Worm (Caenorhabditis elegans) whole organism, L1 larva: Measurements from ENCODE around the gene Y6E2A.1.
"Not testable (repeated sequence)": the region's sequence is repeated elsewhere in the genome, so short reads cannot be mapped to it uniquely, and the experiment has no call there.

Source experiments
- C04F5.9 ChIP-seq: sonication (generic microtip); optimal IDR thresholded peaks from 2 replicates; lab custom pipeline; 2016; ENCODE audit warnings: missing genetic modification characterization, missing compliant biosample characterization
- C16A3.4 ChIP-seq: fragments of 150-350 bp; optimal IDR thresholded peaks from 2 replicates; lab custom pipeline; 2014; ENCODE audit warnings: missing biosample characterization, missing genetic modification characterization
- aha-1 ChIP-seq: fragments of 150-350 bp; optimal IDR thresholded peaks from 2 replicates; lab custom pipeline; 2014; ENCODE audit warnings: missing biosample characterization, missing genetic modification characterization
- aly-2 ChIP-seq: fragments of 150-350 bp; optimal IDR thresholded peaks from 2 replicates; lab custom pipeline; 2014; ENCODE audit warnings: missing biosample characterization, missing genetic modification characterization
- ceh-8 ChIP-seq: fragments of 200-800 bp; sonication (Bioruptor generic); optimal IDR thresholded peaks from 2 replicates; lab custom pipeline; 2018; ENCODE audit warnings: mild to moderate bottlenecking, missing genetic modification characterization, moderate library complexity, missing compliant biosample characterization
- ceh-82 ChIP-seq, 3 experiments: fragments of 150-350 bp in 1 of 3; sonication (generic microtip) in 2 of 3; optimal IDR thresholded peaks; 2 replicates each; lab custom pipeline; 2014 to 2017; ENCODE audit warnings: missing biosample characterization in 3 of 3, missing genetic modification characterization in 3 of 3
- ceh-88 ChIP-seq: fragments of 200-800 bp; sonication (Bioruptor generic); IDR thresholded peaks from 2 replicates; pipeline ENCODE4 v1.3.6; 2022; ENCODE audit warnings: missing genetic modification characterization, missing compliant biosample characterization
- dsc-1 ChIP-seq: sonication (generic microtip); optimal IDR thresholded peaks from 2 replicates; lab custom pipeline; 2016; ENCODE audit warnings: mild to moderate bottlenecking, missing genetic modification characterization, missing compliant biosample characterization
- efl-3 ChIP-seq: fragments of 200-800 bp; sonication (Bioruptor generic); optimal IDR thresholded peaks from 2 replicates; lab custom pipeline; 2018; ENCODE audit warnings: mild to moderate bottlenecking, missing genetic modification characterization, missing compliant biosample characterization
- elt-3 ChIP-seq, 6 experiments: fragments of 150-350 bp in 1 of 6; sonication (generic microtip); optimal IDR thresholded peaks; 2 replicates each; lab custom pipeline; 2017 to 2018; ENCODE audit warnings: missing biosample characterization in 6 of 6, missing genetic modification characterization in 6 of 6, inconsistent platforms in 1 of 6
- fkh-10 ChIP-seq: sonication (generic microtip); optimal IDR thresholded peaks from 2 replicates; lab custom pipeline; 2017; ENCODE audit warnings: missing biosample characterization, missing genetic modification reagents, missing genetic modification characterization
- fkh-8 ChIP-seq: sonication (generic microtip); optimal IDR thresholded peaks from 2 replicates; lab custom pipeline; 2016; ENCODE audit warnings: mild to moderate bottlenecking, missing genetic modification characterization, missing compliant biosample characterization
- fos-1 ChIP-seq: fragments of 150-350 bp; optimal IDR thresholded peaks from 2 replicates; lab custom pipeline; 2014; ENCODE audit warnings: missing biosample characterization, missing genetic modification characterization
- hlh-4 ChIP-seq: sonication (generic microtip); optimal IDR thresholded peaks from 2 replicates; lab custom pipeline; 2016; ENCODE audit warnings: mild to moderate bottlenecking, missing genetic modification characterization, missing compliant biosample characterization
- irx-1 ChIP-seq: sonication (generic microtip); optimal IDR thresholded peaks from 2 replicates; lab custom pipeline; 2016; ENCODE audit warnings: missing genetic modification characterization, missing compliant biosample characterization
- isw-1 ChIP-seq: fragments of 200-800 bp; sonication (Bioruptor generic); IDR thresholded peaks from 2 replicates; pipeline ENCODE4 v1.3.6; 2022; ENCODE audit warnings: missing genetic modification characterization, missing compliant biosample characterization
- lin-13 ChIP-seq: fragments of 150-350 bp; optimal IDR thresholded peaks from 2 replicates; lab custom pipeline; 2014; ENCODE audit warnings: missing biosample characterization, missing genetic modification reagents, missing genetic modification characterization
- lin-15B ChIP-seq: fragments of 150-350 bp; sonication (generic microtip); optimal IDR thresholded peaks from 3 replicates; lab custom pipeline; 2014; ENCODE audit warnings: missing biosample characterization, missing genetic modification characterization
- lin-35 ChIP-seq, 2 experiments: fragments of 150-350 bp; optimal IDR thresholded peaks; 2 replicates each; lab custom pipeline; 2014; ENCODE audit warnings: missing biosample characterization in 2 of 2, missing genetic modification characterization in 2 of 2, missing genetic modification reagents in 2 of 2
- mab-9 ChIP-seq: fragments of 200-800 bp; sonication (Bioruptor generic); IDR thresholded peaks from 2 replicates; pipeline ENCODE4 v1.3.6; 2022; ENCODE audit warnings: missing genetic modification reagents, missing genetic modification characterization, missing compliant biosample characterization
- mdl-1 ChIP-seq, 2 experiments: fragments of 150-350 bp; optimal IDR thresholded peaks; 2 replicates each; lab custom pipeline; 2014 to 2017; ENCODE audit warnings: missing biosample characterization in 2 of 2, missing genetic modification characterization in 2 of 2, inconsistent platforms in 1 of 2
- nhr-11 ChIP-seq: fragments of 150-350 bp; optimal IDR thresholded peaks from 2 replicates; lab custom pipeline; 2014; ENCODE audit warnings: missing biosample characterization, missing genetic modification characterization
- nhr-12 ChIP-seq: sonication (generic microtip); optimal IDR thresholded peaks from 2 replicates; lab custom pipeline; 2017; ENCODE audit warnings: missing biosample characterization, missing genetic modification characterization
- nhr-28 ChIP-seq: fragments of 150-350 bp; optimal IDR thresholded peaks from 2 replicates; lab custom pipeline; 2014; ENCODE audit warnings: missing biosample characterization, missing genetic modification characterization
- nhr-47 ChIP-seq: sonication (generic microtip); optimal IDR thresholded peaks from 2 replicates; lab custom pipeline; 2016; ENCODE audit warnings: mild to moderate bottlenecking, missing genetic modification characterization, moderate library complexity, missing compliant biosample characterization
- nhr-84 ChIP-seq: sonication (generic microtip); optimal IDR thresholded peaks from 2 replicates; lab custom pipeline; 2017; ENCODE audit warnings: missing biosample characterization, missing genetic modification characterization
- nhr-85 ChIP-seq: sonication (generic microtip); peaks from one replicate; lab custom pipeline; 2016; ENCODE audit warnings: missing genetic modification characterization, inconsistent platforms, missing compliant biosample characterization
- rnt-1 ChIP-seq: sonication (generic microtip); optimal IDR thresholded peaks from 2 replicates; lab custom pipeline; 2016; ENCODE audit warnings: mild to moderate bottlenecking, missing genetic modification characterization, moderate library complexity, missing compliant biosample characterization
- sptf-1 ChIP-seq: fragments of 150-350 bp; optimal IDR thresholded peaks from 2 replicates; lab custom pipeline; 2014; ENCODE audit warnings: missing biosample characterization, missing genetic modification characterization
- sup-37 ChIP-seq: fragments of 200-800 bp; sonication (Bioruptor generic); optimal IDR thresholded peaks from 2 replicates; lab custom pipeline; 2018; ENCODE audit warnings: mild to moderate bottlenecking, missing genetic modification characterization, missing compliant biosample characterization
- swsn-7 ChIP-seq: sonication (generic microtip); optimal IDR thresholded peaks from 2 replicates; lab custom pipeline; 2016; ENCODE audit warnings: missing genetic modification characterization, missing compliant biosample characterization
- tbx-2 ChIP-seq: sonication (generic microtip); optimal IDR thresholded peaks from 2 replicates; lab custom pipeline; 2016; ENCODE audit warnings: missing genetic modification characterization, missing compliant biosample characterization
- tlp-1 ChIP-seq: fragments of 150-350 bp; optimal IDR thresholded peaks from 2 replicates; lab custom pipeline; 2014; ENCODE audit warnings: missing biosample characterization, missing genetic modification characterization
- vab-15 ChIP-seq: sonication (generic microtip); optimal IDR thresholded peaks from 2 replicates; lab custom pipeline; 2017; ENCODE audit warnings: missing genotype, mild to moderate bottlenecking, missing genetic modification characterization, missing compliant biosample characterization
- xbp-1 ChIP-seq: sonication (generic microtip); optimal IDR thresholded peaks from 2 replicates; lab custom pipeline; 2016; ENCODE audit warnings: missing genetic modification characterization, missing compliant biosample characterization
- zag-1 ChIP-seq: fragments of 150-350 bp; optimal IDR thresholded peaks from 2 replicates; lab custom pipeline; 2014; ENCODE audit warnings: missing biosample characterization, missing genetic modification characterization

Y6E2A.1 gene

DNA sequence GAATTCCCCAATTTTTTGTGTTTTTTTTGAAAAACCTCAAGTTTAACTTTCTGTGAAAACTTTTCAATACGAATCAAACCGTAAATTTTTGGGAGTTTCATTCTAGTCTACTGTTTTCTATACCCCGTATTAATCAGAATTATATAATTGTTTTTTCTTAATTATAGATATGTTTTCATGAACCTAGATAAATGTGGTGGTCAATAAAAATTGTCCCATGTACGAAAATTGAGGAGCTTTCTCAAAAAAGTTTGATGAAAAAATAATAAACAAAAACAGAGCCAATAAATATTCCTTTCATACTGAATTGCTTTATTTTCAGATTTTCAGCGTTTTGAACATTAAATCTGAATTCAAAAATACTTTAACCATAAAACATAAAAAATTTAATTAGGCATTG, at the start of gene Y6E2A.1:
Gene Y6E2A.1, minus strand, starts transcription at position 101 of the 400 bp plus-strand sequence.
- TF ChIP-seq tbx-2 (tag; lab: Kevin White, UChicago) (no peak), rnt-1 (tag; lab: Kevin White, UChicago) (no peak), aha-1 (no peak), lin-35 (GFP tag; optimal IDR thresholded peaks at IDR 0.05; lab: Kevin White, UChicago) (no peak), nhr-84 (tag; lab: Kevin White, UChicago) (no peak), vab-15 (tag; lab: Kevin White, UChicago) (no peak), C04F5.9 (no peak), mab-9 (GFP tag; lab: Robert Waterston, UW) (no peak), C16A3.4 (tag; lab: Kevin White, UChicago) (no peak), ceh-88 (GFP tag; lab: Robert Waterston, UW) (no peak), nhr-12 (tag; lab: Kevin White, UChicago) (no peak), fkh-8 (tag; lab: Kevin White, UChicago) (no peak), nhr-85 (tag; lab: Kevin White, UChicago) (no peak), zag-1 (tag; lab: Kevin White, UChicago) (no peak), nhr-28 (no peak), efl-3 (no peak), fos-1 (tag; lab: Kevin White, UChicago) (no peak), ceh-8 (GFP tag; lab: Kevin White, UChicago) (no peak), xbp-1 (tag; lab: Kevin White, UChicago) (no peak), mdl-1 (tag; optimal IDR thresholded peaks at IDR 0.05; lab: Kevin White, UChicago) (no peak)

DNA sequence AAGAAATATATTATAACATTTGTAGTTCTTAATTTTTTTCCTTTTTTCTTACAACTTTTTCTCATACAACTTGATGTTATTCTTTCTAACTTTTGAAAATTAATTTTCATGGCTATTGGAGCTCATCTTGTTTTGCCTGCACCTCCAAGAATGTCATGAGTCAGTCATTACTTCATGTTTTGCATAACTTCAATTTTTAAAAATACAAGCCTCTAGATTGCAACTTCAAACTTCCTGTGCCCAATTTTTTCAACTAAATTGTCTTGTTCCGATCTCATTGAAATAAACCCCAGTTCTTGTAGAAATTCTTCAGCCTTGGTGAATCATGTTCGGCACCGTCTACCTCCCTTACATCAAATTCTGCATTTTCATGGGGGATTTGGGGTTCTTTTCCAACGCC, 48.1 kb upstream of the Y6E2A.1 start, which contains the start of gene str-9:
Gene str-9, plus strand, starts transcription at position 301 of the 400 bp plus-strand sequence.
- TF ChIP-seq lin-35 (GFP tag; optimal IDR thresholded peaks at IDR 0.05; lab: Kevin White, UChicago) (no peak), lin-13 (no peak), aly-2 (tag; lab: Kevin White, UChicago) (no peak), elt-3 (tag; optimal IDR thresholded peaks at IDR 0.05; lab: Kevin White, UChicago) (no peak), mdl-1 (tag; optimal IDR thresholded peaks at IDR 0.05; lab: Kevin White, UChicago) (no peak), efl-3 (no peak), fkh-8 (tag; lab: Kevin White, UChicago) (no peak), nhr-47 (tag; lab: Kevin White, UChicago) (no peak), C04F5.9 (no peak), nhr-11 (tag; lab: Kevin White, UChicago) (no peak)

DNA sequence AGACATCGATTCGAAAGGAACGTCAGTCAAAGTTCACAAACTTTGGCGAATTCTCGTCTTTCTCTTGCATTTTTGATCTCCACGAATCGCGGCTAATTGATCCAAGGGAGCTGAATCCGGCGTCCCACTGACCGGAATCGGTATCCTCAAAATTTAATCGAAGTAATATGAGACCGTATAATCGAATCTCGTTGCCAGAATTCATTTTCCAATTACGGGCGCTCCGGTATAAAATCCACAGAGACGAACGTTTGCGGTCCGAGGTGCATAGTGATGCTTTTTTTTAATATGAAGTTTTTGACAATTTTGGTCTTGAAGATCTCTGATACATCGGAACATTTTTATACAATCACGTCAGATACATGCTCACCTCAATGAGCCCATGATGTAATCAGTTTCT, 47.3 kb upstream of the Y6E2A.1 start:
- TF ChIP-seq nhr-11 (tag; lab: Kevin White, UChicago): no peak
- no peak for TF ChIP-seq rnt-1 (tag; lab: Kevin White, UChicago)
- TF ChIP-seq sup-37: no peak
- TF ChIP-seq fkh-10 (GFP tag; lab: Kevin White, UChicago): no peak
- no peak for TF ChIP-seq nhr-85 (tag; lab: Kevin White, UChicago)
- no peak for TF ChIP-seq dsc-1 (tag; lab: Kevin White, UChicago)
- no peak for TF ChIP-seq sptf-1 (tag; lab: Kevin White, UChicago)
- TF ChIP-seq irx-1 (tag; lab: Kevin White, UChicago): no peak
- TF ChIP-seq tlp-1 (tag; lab: Kevin White, UChicago): no peak
- no peak for TF ChIP-seq ceh-82 (tag; optimal IDR thresholded peaks at IDR 0.05; lab: Kevin White, UChicago)
- no peak for TF ChIP-seq hlh-4 (tag; lab: Kevin White, UChicago)
- no peak for TF ChIP-seq isw-1
- no peak for TF ChIP-seq lin-15B (tag; lab: Kevin White, UChicago)

DNA sequence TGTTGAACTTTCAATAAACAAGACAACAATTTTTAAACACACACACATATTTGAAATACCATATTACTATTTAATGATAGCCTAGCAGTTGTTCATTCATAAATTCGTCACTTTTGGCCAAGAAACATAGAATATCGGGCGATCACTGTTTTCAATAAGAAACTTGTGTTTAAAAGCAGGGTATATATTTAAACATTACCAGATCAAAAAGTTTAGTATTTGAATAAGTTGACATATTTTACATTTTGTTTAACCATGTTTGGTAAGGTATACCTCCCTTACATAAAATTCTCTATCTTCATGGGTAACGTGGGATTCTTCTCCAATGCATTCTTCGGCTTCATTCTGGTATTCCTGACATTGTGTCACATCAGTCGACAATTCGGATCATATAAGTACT, 44.4 kb upstream of the Y6E2A.1 start, which contains the start of gene str-8:
Gene str-8, plus strand, starts transcription at position 301 of the 400 bp plus-strand sequence.
- not testable (repeated sequence) for TF ChIP-seq nhr-12 (tag; lab: Kevin White, UChicago); swsn-7 (tag; lab: Kevin White, UChicago); sup-37
